Worm (Caenorhabditis elegans) whole organism, young adult: ENCODE measurements around the gene rps-14.

Experiments
- B0336.3 ChIP-seq: fragments of 200-800 bp; sonication (Bioruptor generic); IDR thresholded peaks from 2 replicates; pipeline ENCODE4 v1.3.6; 2022; ENCODE audit warnings: missing genetic modification characterization, missing compliant biosample characterization
- C06A6.2 ChIP-seq: fragments of 200-800 bp; sonication (Bioruptor generic); conservative IDR thresholded peaks from 2 replicates; pipeline ENCODE4 v1.3.6; 2022; ENCODE audit warnings: missing genetic modification characterization, missing compliant biosample characterization
- C17E4.6 ChIP-seq: fragments of 200-800 bp; sonication (Bioruptor generic); IDR thresholded peaks from 2 replicates; pipeline ENCODE4 v1.3.6; 2022; ENCODE audit warnings: missing genetic modification reagents, missing genetic modification characterization, missing compliant biosample characterization
- F22D6.2 ChIP-seq: sonication (generic microtip); optimal IDR thresholded peaks from 2 replicates; lab custom pipeline; 2016; ENCODE audit warnings: mild to moderate bottlenecking, missing genetic modification characterization, missing compliant biosample characterization
- F37B4.10 ChIP-seq: fragments of 200-800 bp; sonication (Bioruptor generic); IDR thresholded peaks from 2 replicates; pipeline ENCODE4 v1.3.6; 2022; ENCODE audit warnings: missing genetic modification characterization, missing compliant biosample characterization
- F49E8.2 ChIP-seq: sonication (generic microtip); optimal IDR thresholded peaks from 3 replicates; lab custom pipeline; 2017; ENCODE audit warnings: missing genetic modification characterization, mild to moderate bottlenecking, missing compliant biosample characterization, antibody characterized with exemption, moderate library complexity; ENCODE audit not compliant: insufficient read depth
- F57A8.1 ChIP-seq: fragments of 200-800 bp; sonication (Bioruptor generic); optimal IDR thresholded peaks from 2 replicates; lab custom pipeline; 2018; ENCODE audit warnings: mild to moderate bottlenecking, missing genetic modification characterization, moderate library complexity, missing compliant biosample characterization
- K11D2.4 ChIP-seq: fragments of 200-800 bp; sonication (Bioruptor generic); IDR thresholded peaks from 2 replicates; pipeline ENCODE4 v1.3.6; 2022; ENCODE audit warnings: missing genetic modification reagents, missing genetic modification characterization, missing compliant biosample characterization
- T07F8.4 ChIP-seq: sonication (generic microtip); optimal IDR thresholded peaks from 2 replicates; lab custom pipeline; 2016; ENCODE audit warnings: mild to moderate bottlenecking, missing genetic modification characterization, moderate library complexity, missing compliant biosample characterization
- Y95B8A.8 ChIP-seq: fragments of 200-800 bp; sonication (Bioruptor generic); IDR thresholded peaks from 2 replicates; pipeline ENCODE4 v1.3.6; 2022; ENCODE audit warnings: missing genetic modification reagents, missing genetic modification characterization, missing compliant biosample characterization
- akir-1 ChIP-seq: fragments of 200-800 bp; sonication (Bioruptor generic); optimal IDR thresholded peaks from 2 replicates; lab custom pipeline; 2018; ENCODE audit warnings: mild to moderate bottlenecking, missing genetic modification characterization, moderate library complexity, missing compliant biosample characterization
- athp-1 ChIP-seq: sonication (generic microtip); optimal IDR thresholded peaks from 2 replicates; lab custom pipeline; 2017; ENCODE audit warnings: mild to moderate bottlenecking, missing genetic modification characterization, missing compliant biosample characterization
- attf-5 ChIP-seq: fragments of 200-800 bp; sonication (Bioruptor generic); optimal IDR thresholded peaks from 2 replicates; lab custom pipeline; 2018; ENCODE audit warnings: mild to moderate bottlenecking, missing genetic modification characterization, missing compliant biosample characterization
- cebp-1 ChIP-seq, 2 experiments: fragments of 200-800 bp in 1 of 2; sonication (Bioruptor generic) in 1 of 2; sonication (generic microtip) in 1 of 2; IDR thresholded peaks in 1 of 2; optimal IDR thresholded peaks in 1 of 2; 2 replicates each; pipeline versions ENCODE4 v1.3.6 to Lab custom; 2017 to 2022; ENCODE audit warnings: missing compliant biosample characterization in 2 of 2, missing genetic modification characterization in 2 of 2, mild to moderate bottlenecking in 1 of 2, missing genetic modification reagents in 1 of 2, moderate library complexity in 1 of 2
- cebp-2 ChIP-seq: fragments of 200-800 bp; sonication (Bioruptor generic); IDR thresholded peaks from 2 replicates; pipeline ENCODE4 v1.3.6; 2022; ENCODE audit warnings: missing genetic modification characterization, missing compliant biosample characterization
- ceh-58 ChIP-seq: fragments of 200-800 bp; sonication (Bioruptor generic); IDR thresholded peaks from 2 replicates; pipeline ENCODE4 v1.3.6; 2022; ENCODE audit warnings: missing genetic modification characterization, missing compliant biosample characterization
- chd-7 ChIP-seq: sonication (generic microtip); optimal IDR thresholded peaks from 2 replicates; lab custom pipeline; 2016; ENCODE audit warnings: mild to moderate bottlenecking, missing genetic modification characterization, moderate library complexity, missing compliant biosample characterization
- die-1 ChIP-seq: sonication (generic microtip); optimal IDR thresholded peaks from 2 replicates; lab custom pipeline; 2016; ENCODE audit warnings: missing genotype, mild to moderate bottlenecking, missing genetic modification characterization, missing compliant biosample characterization
- dox-1 ChIP-seq: fragments of 200-800 bp; sonication (Bioruptor generic); IDR thresholded peaks from 2 replicates; pipeline ENCODE4 v1.3.6; 2022; ENCODE audit warnings: missing genetic modification reagents, missing genetic modification characterization, missing compliant biosample characterization
- efl-1 ChIP-seq: fragments of 150-350 bp; optimal IDR thresholded peaks from 2 replicates; lab custom pipeline; 2014; ENCODE audit warnings: missing biosample characterization, missing genetic modification reagents, missing genetic modification characterization
- gei-17 ChIP-seq: fragments of 200-800 bp; sonication (Bioruptor generic); optimal IDR thresholded peaks from 2 replicates; lab custom pipeline; 2018; ENCODE audit warnings: mild to moderate bottlenecking, missing genetic modification characterization, missing compliant biosample characterization
- him-1 ChIP-seq: sonication (generic microtip); optimal IDR thresholded peaks from 2 replicates; lab custom pipeline; 2016; ENCODE audit warnings: missing genotype, missing genetic modification reagents, missing genetic modification characterization, missing compliant biosample characterization
- lin-35 ChIP-seq, 3 experiments: fragments of 150-350 bp in 2 of 3; sonication (generic microtip) in 1 of 3; optimal IDR thresholded peaks; 2 replicates each; lab custom pipeline; 2014 to 2018; ENCODE audit warnings: missing biosample characterization in 3 of 3, missing genetic modification characterization in 3 of 3, missing genetic modification reagents in 3 of 3
- lin-40 ChIP-seq: sonication (generic microtip); optimal IDR thresholded peaks from 2 replicates; lab custom pipeline; 2016; ENCODE audit warnings: missing genetic modification characterization, mild to moderate bottlenecking, missing compliant biosample characterization, missing genotype, missing genetic modification reagents
- madf-10 ChIP-seq: sonication (generic microtip); optimal IDR thresholded peaks from 2 replicates; lab custom pipeline; 2016; ENCODE audit warnings: mild to moderate bottlenecking, missing genetic modification characterization, missing compliant biosample characterization
- mcd-1 ChIP-seq: fragments of 200-800 bp; sonication (Bioruptor generic); IDR thresholded peaks from 2 replicates; pipeline ENCODE4 v1.3.6; 2022; ENCODE audit warnings: missing genetic modification reagents, missing genetic modification characterization, missing compliant biosample characterization
- mel-28 ChIP-seq: sonication (generic microtip); optimal IDR thresholded peaks from 2 replicates; lab custom pipeline; 2016; ENCODE audit warnings: borderline replicate concordance, mild to moderate bottlenecking, missing genetic modification characterization, missing compliant biosample characterization
- mes-4 ChIP-seq: sonication (generic microtip); optimal IDR thresholded peaks from 2 replicates; lab custom pipeline; 2016; ENCODE audit warnings: missing genotype, missing genetic modification characterization, missing compliant biosample characterization
- mxl-1 ChIP-seq: sonication (generic microtip); optimal IDR thresholded peaks from 2 replicates; lab custom pipeline; 2016; ENCODE audit warnings: missing genetic modification characterization, missing compliant biosample characterization
- nfya-2 ChIP-seq: fragments of 200-800 bp; sonication (Bioruptor generic); IDR thresholded peaks from 2 replicates; pipeline ENCODE4 v1.3.6; 2022; ENCODE audit warnings: missing genetic modification reagents, missing genetic modification characterization, missing compliant biosample characterization
- nhr-120 ChIP-seq: fragments of 200-800 bp; sonication (Bioruptor generic); IDR thresholded peaks from 2 replicates; pipeline ENCODE4 v1.3.6; 2022; ENCODE audit warnings: missing genetic modification characterization, missing compliant biosample characterization
- nhr-90 ChIP-seq: sonication (generic microtip); optimal IDR thresholded peaks from 2 replicates; lab custom pipeline; 2016; ENCODE audit warnings: missing genotype, mild to moderate bottlenecking, missing genetic modification characterization, missing compliant biosample characterization
- rpc-1 ChIP-seq, 2 experiments: fragments of 150-350 bp in 1 of 2; sonication (generic microtip) in 1 of 2; optimal IDR thresholded peaks; 2 replicates each; lab custom pipeline; 2014 to 2018; ENCODE audit warnings: missing biosample characterization in 1 of 2, missing genetic modification characterization in 1 of 2, missing genetic modification reagents in 1 of 2, missing genotype in 1 of 2
- snpc-4 ChIP-seq, 5 experiments: fragments of 150-350 bp in 1 of 5; sonication (generic microtip) in 4 of 5; optimal IDR thresholded peaks; 2 replicates each; lab custom pipeline; 2014 to 2018; ENCODE audit warnings: missing genetic modification characterization in 5 of 5, missing biosample characterization in 3 of 5, antibody characterized with exemption in 2 of 5, mild to moderate bottlenecking in 2 of 5, missing compliant biosample characterization in 2 of 5, missing genotype in 2 of 5, moderate library complexity in 2 of 5, missing genetic modification reagents in 1 of 5
- unc-62 ChIP-seq: fragments of 150-350 bp; optimal IDR thresholded peaks from 2 replicates; lab custom pipeline; 2014; ENCODE audit warnings: missing biosample characterization, missing genetic modification reagents, missing genetic modification characterization
- ztf-26 ChIP-seq: sonication (generic microtip); optimal IDR thresholded peaks from 2 replicates; lab custom pipeline; 2017; ENCODE audit warnings: missing genetic modification characterization, missing compliant biosample characterization

The rps-14 gene

DNA sequence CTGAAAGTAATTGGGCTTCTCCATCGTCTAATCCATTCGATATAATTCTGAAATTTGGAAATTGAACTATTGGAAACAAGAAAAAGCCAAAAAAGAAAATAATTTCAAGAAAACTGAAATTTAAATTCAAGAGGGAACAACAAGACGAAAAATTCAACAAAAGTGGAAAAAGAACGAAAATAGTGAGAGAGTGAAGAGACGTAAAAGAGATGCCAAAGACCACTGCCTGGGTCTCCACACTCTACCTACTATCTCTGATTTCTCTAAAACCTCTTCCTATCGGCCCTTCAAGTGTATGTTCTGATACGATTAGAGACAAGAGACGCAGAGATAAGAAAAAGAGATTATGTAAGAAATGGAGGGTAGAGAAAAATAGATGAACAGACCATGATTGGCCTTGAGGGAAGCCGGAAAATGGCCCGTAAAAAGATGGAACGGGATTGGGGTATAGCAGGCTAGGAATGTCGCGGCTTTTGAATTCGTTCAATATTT, 25.6 kb downstream of the rps-14 start, which contains the start of gene ogt-1 (continued):
- peak; percentile 65 for TF ChIP-seq dox-1 (GFP tag; lab: Robert Waterston, UW)
- no peak for TF ChIP-seq nfya-2 (GFP tag; lab: Robert Waterston, UW)
- TF ChIP-seq cebp-1 (GFP tag; IDR thresholded peaks at IDR 0.05; lab: Robert Waterston, UW) = no peak
- peak; percentile 67 for TF ChIP-seq cebp-1 (tag; optimal IDR thresholded peaks at IDR 0.05; lab: Kevin White, UChicago)
- TF ChIP-seq C06A6.2 (GFP tag; lab: Robert Waterston, UW) = peak; percentile 65; the same call in 1 of the 2 replicates
- peak; percentile 44 for TF ChIP-seq attf-5
- TF ChIP-seq madf-10 (tag; lab: Kevin White, UChicago) = peak; percentile 5
- TF ChIP-seq B0336.3 (GFP tag; lab: Robert Waterston, UW) = 0 out of 2 replicates have a peak, but pooled peaks have one; percentile 38
- peak; percentile 59 for TF ChIP-seq ztf-26 (tag; lab: Kevin White, UChicago)
- TF ChIP-seq mcd-1 (GFP tag; lab: Robert Waterston, UW) = peak; percentile 43
- peak; percentile 28 for TF ChIP-seq unc-62 (GFP tag; lab: Kevin White, UChicago)
- TF ChIP-seq athp-1 (tag; lab: Kevin White, UChicago) = peak; percentile 13
- TF ChIP-seq ceh-58 (GFP tag; lab: Robert Waterston, UW) = no peak
- TF ChIP-seq lin-35 (GFP tag; optimal IDR thresholded peaks at IDR 0.05; lab: Kevin White, UChicago) = peak in 1 of 3 experiments; percentile 71
- peak; percentile 58; the same call in 1 of the 2 replicates for TF ChIP-seq K11D2.4 (GFP tag; lab: Robert Waterston, UW)
- no peak for TF ChIP-seq cebp-2 (GFP tag; lab: Robert Waterston, UW)
- peak; percentile 25 for TF ChIP-seq chd-7 (tag; lab: Kevin White, UChicago)
- TF ChIP-seq lin-40 (tag; lab: Kevin White, UChicago) = peak; percentile 84
- TF ChIP-seq gei-17 (GFP tag; lab: Kevin White, UChicago) = peak; percentile 32
- TF ChIP-seq akir-1 (GFP tag; lab: Kevin White, UChicago) = no peak
- TF ChIP-seq Y95B8A.8 (GFP tag; lab: Robert Waterston, UW) = no peak

- no peak for TF ChIP-seq efl-1
- no peak for TF ChIP-seq him-1 (tag; lab: Kevin White, UChicago)
- no peak for TF ChIP-seq mxl-1 (tag; lab: Kevin White, UChicago)
Measured at ce11 chrIII:7152569-7152968, 26.8 kb downstream of the rps-14 start.

- TF ChIP-seq cebp-2 (GFP tag; lab: Robert Waterston, UW) = no peak
- no peak for TF ChIP-seq rpc-1 (optimal IDR thresholded peaks at IDR 0.05; lab: Kevin White, UChicago)
- TF ChIP-seq rpc-1 (tag; optimal IDR thresholded peaks at IDR 0.05; lab: Kevin White, UChicago) = no peak
- TF ChIP-seq mel-28 = no peak
- no peak for TF ChIP-seq T07F8.4 (tag; lab: Kevin White, UChicago)
- no peak for TF ChIP-seq F37B4.10 (GFP tag; lab: Robert Waterston, UW)
- TF ChIP-seq snpc-4 (GFP tag; optimal IDR thresholded peaks at IDR 0.05; lab: Kevin White, UChicago) = no peak
- no peak for TF ChIP-seq snpc-4 (tag; optimal IDR thresholded peaks at IDR 0.05; lab: Kevin White, UChicago)
- TF ChIP-seq Y95B8A.8 (GFP tag; lab: Robert Waterston, UW) = no peak
- TF ChIP-seq nhr-90 = no peak
- no peak for TF ChIP-seq die-1 (tag; lab: Kevin White, UChicago)
- TF ChIP-seq mes-4 (tag; lab: Kevin White, UChicago) = no peak
- TF ChIP-seq nhr-120 (GFP tag; lab: Robert Waterston, UW) = no peak
Measured at ce11 chrIII:7150162-7150561, 29.2 kb downstream of the rps-14 start.

ce11 chrIII:7148191-7148590, 31.2 kb downstream of the rps-14 start:
- TF ChIP-seq F57A8.1 (GFP tag; lab: Kevin White, UChicago) (no peak), lin-40 (tag; lab: Kevin White, UChicago) (no peak), mxl-1 (tag; lab: Kevin White, UChicago) (no peak), F49E8.2 (no peak), C17E4.6 (GFP tag; lab: Robert Waterston, UW) (no peak), gei-17 (GFP tag; lab: Kevin White, UChicago) (no peak), nfya-2 (GFP tag; lab: Robert Waterston, UW) (no peak), F22D6.2 (no peak), unc-62 (GFP tag; lab: Kevin White, UChicago) (no peak)
